Worm (Caenorhabditis elegans) whole organism, L2 larva: ENCODE data around the gene F31D5.2.

Source experiments
- C34F6.9 ChIP-seq: fragments of 150-350 bp; optimal IDR thresholded peaks from 2 replicates; lab custom pipeline; 2014; ENCODE audit warnings: missing biosample characterization, missing genetic modification characterization
- F13H6.1 ChIP-seq: sonication (generic microtip); optimal IDR thresholded peaks from 2 replicates; lab custom pipeline; 2016; ENCODE audit warnings: missing genetic modification characterization, missing compliant biosample characterization
- R02D3.7 ChIP-seq: fragments of 150-350 bp; optimal IDR thresholded peaks from 2 replicates; lab custom pipeline; 2014; ENCODE audit warnings: missing biosample characterization, missing genetic modification characterization
- Y55F3AM.14 ChIP-seq: fragments of 200-800 bp; sonication (Bioruptor generic); optimal IDR thresholded peaks from 2 replicates; lab custom pipeline; 2018; ENCODE audit warnings: mild to moderate bottlenecking, missing genetic modification characterization, missing compliant biosample characterization
- alr-1 ChIP-seq: fragments of 150-350 bp; optimal IDR thresholded peaks from 2 replicates; lab custom pipeline; 2014; ENCODE audit warnings: missing biosample characterization, missing genetic modification characterization
- aly-2 ChIP-seq: fragments of 150-350 bp; optimal IDR thresholded peaks from 2 replicates; lab custom pipeline; 2014; ENCODE audit warnings: missing biosample characterization, missing genetic modification characterization
- ama-1 ChIP-seq: fragments of 150-350 bp; optimal IDR thresholded peaks from 2 replicates; lab custom pipeline; 2018; ENCODE audit warnings: inconsistent platforms
- blmp-1 ChIP-seq: sonication (generic microtip); optimal IDR thresholded peaks from 2 replicates; lab custom pipeline; 2017; ENCODE audit warnings: missing genetic modification characterization, mild to moderate bottlenecking, missing compliant biosample characterization, antibody characterized with exemption, moderate library complexity; ENCODE audit not compliant: insufficient read depth
- ceh-16 ChIP-seq: fragments of 150-350 bp; optimal IDR thresholded peaks from 2 replicates; lab custom pipeline; 2014; ENCODE audit warnings: missing biosample characterization, missing genetic modification characterization
- ceh-82 ChIP-seq: fragments of 150-350 bp; optimal IDR thresholded peaks from 2 replicates; lab custom pipeline; 2014; ENCODE audit warnings: missing biosample characterization, missing genetic modification characterization
- crh-2 ChIP-seq: sonication (generic microtip); optimal IDR thresholded peaks from 2 replicates; lab custom pipeline; 2017; ENCODE audit warnings: missing biosample characterization, missing genetic modification characterization
- dmd-4 ChIP-seq: sonication (generic microtip); optimal IDR thresholded peaks from 2 replicates; lab custom pipeline; 2017; ENCODE audit warnings: missing biosample characterization, missing genetic modification characterization
- elt-3 ChIP-seq: sonication (generic microtip); optimal IDR thresholded peaks from 2 replicates; lab custom pipeline; 2017; ENCODE audit warnings: missing biosample characterization, missing genetic modification characterization
- fos-1 ChIP-seq: fragments of 150-350 bp; optimal IDR thresholded peaks from 2 replicates; lab custom pipeline; 2014; ENCODE audit warnings: missing biosample characterization, missing genetic modification characterization
- gmeb-1 ChIP-seq: fragments of 150-350 bp; optimal IDR thresholded peaks from 2 replicates; lab custom pipeline; 2014; ENCODE audit warnings: missing biosample characterization, missing genetic modification characterization
- lin-13 ChIP-seq: fragments of 150-350 bp; optimal IDR thresholded peaks from 2 replicates; lab custom pipeline; 2014; ENCODE audit warnings: missing biosample characterization, missing genetic modification reagents, missing genetic modification characterization
- lin-39 ChIP-seq: fragments of 150-350 bp; optimal IDR thresholded peaks from 2 replicates; lab custom pipeline; 2014; ENCODE audit warnings: missing biosample characterization, missing genetic modification reagents, missing genetic modification characterization
- mbf-1 ChIP-seq: sonication (generic microtip); optimal IDR thresholded peaks from 2 replicates; lab custom pipeline; 2017; ENCODE audit warnings: missing biosample characterization, missing genetic modification characterization
- nhr-10 ChIP-seq: sonication (generic microtip); optimal IDR thresholded peaks from 2 replicates; lab custom pipeline; 2017; ENCODE audit warnings: missing biosample characterization, missing genetic modification characterization
- nhr-11 ChIP-seq: fragments of 150-350 bp; optimal IDR thresholded peaks from 2 replicates; lab custom pipeline; 2014; ENCODE audit warnings: missing biosample characterization, missing genetic modification characterization
- nhr-12 ChIP-seq: fragments of 150-350 bp; optimal IDR thresholded peaks from 2 replicates; lab custom pipeline; 2014; ENCODE audit warnings: missing biosample characterization, missing genetic modification characterization
- nhr-21 ChIP-seq: fragments of 150-350 bp; optimal IDR thresholded peaks from 2 replicates; lab custom pipeline; 2014; ENCODE audit warnings: missing biosample characterization, missing genetic modification characterization
- nhr-237 ChIP-seq: fragments of 150-350 bp; optimal IDR thresholded peaks from 2 replicates; lab custom pipeline; 2014; ENCODE audit warnings: missing biosample characterization, missing genetic modification characterization
- nhr-25 ChIP-seq: fragments of 150-350 bp; sonication (generic microtip); optimal IDR thresholded peaks from 3 replicates; lab custom pipeline; 2014; ENCODE audit warnings: missing biosample characterization, missing genetic modification characterization
- peb-1 ChIP-seq: fragments of 150-350 bp; optimal IDR thresholded peaks from 2 replicates; lab custom pipeline; 2014; ENCODE audit warnings: missing biosample characterization, missing genetic modification characterization
- sem-4 ChIP-seq: fragments of 150-350 bp; optimal IDR thresholded peaks from 2 replicates; lab custom pipeline; 2014; ENCODE audit warnings: missing biosample characterization, missing genetic modification reagents, missing genetic modification characterization
- skn-1 ChIP-seq: sonication (generic microtip); optimal IDR thresholded peaks from 2 replicates; lab custom pipeline; 2017; ENCODE audit warnings: missing biosample characterization, missing genetic modification characterization
- sma-3 ChIP-seq: sonication (generic microtip); optimal IDR thresholded peaks from 2 replicates; lab custom pipeline; 2016; ENCODE audit warnings: missing genetic modification reagents, missing genetic modification characterization, missing compliant biosample characterization
- sma-9 ChIP-seq, 2 experiments: fragments of 150-350 bp in 1 of 2; sonication (generic microtip) in 1 of 2; optimal IDR thresholded peaks; 2 replicates each; lab custom pipeline; 2014 to 2016; ENCODE audit warnings: missing genetic modification characterization in 2 of 2, mild to moderate bottlenecking in 1 of 2, missing biosample characterization in 1 of 2, missing compliant biosample characterization in 1 of 2, missing genetic modification reagents in 1 of 2, moderate library complexity in 1 of 2
- unc-55 ChIP-seq: fragments of 150-350 bp; sonication (generic microtip); optimal IDR thresholded peaks from 3 replicates; lab custom pipeline; 2014; ENCODE audit warnings: missing biosample characterization, missing genetic modification reagents, missing genetic modification characterization
- zag-1 ChIP-seq: fragments of 150-350 bp; optimal IDR thresholded peaks from 2 replicates; lab custom pipeline; 2014; ENCODE audit warnings: missing biosample characterization, missing genetic modification characterization
- ztf-1 ChIP-seq: fragments of 200-800 bp; sonication (Bioruptor generic); conservative IDR thresholded peaks from 2 replicates; pipeline ENCODE4 v1.3.6; 2022; ENCODE audit warnings: missing genetic modification characterization, missing compliant biosample characterization
- ztf-11 ChIP-seq: sonication (generic microtip); optimal IDR thresholded peaks from 2 replicates; lab custom pipeline; 2017; ENCODE audit warnings: missing biosample characterization, missing genetic modification characterization
- ztf-4 ChIP-seq: fragments of 150-350 bp; optimal IDR thresholded peaks from 2 replicates; lab custom pipeline; 2014; ENCODE audit warnings: missing biosample characterization, missing genetic modification characterization

Gene F31D5.2

DNA sequence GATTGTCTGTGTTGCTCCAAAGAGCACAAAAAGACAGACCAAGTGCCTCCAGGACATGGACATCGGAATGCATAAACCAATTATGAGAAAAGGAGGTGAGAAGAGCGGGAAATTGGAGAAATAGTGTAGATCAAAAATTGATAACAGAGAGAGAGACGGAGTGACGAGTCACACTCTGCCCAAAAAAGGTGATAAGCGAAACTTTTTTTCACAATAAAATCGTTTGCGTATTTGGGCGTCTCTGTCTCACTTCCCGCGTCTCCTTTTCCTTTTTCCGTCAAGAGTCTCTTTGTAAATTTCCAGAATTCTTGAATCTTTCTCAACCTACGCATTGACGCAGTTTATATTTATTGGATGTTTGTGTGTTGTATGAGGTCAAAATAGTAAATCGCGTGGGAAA is 21.3 kb upstream of the F31D5.2 start, which contains the start of gene mth-2:
Gene mth-2, minus strand, starts transcription at position 188 of the 400 bp plus-strand sequence.
- TF ChIP-seq ama-1 (lab: Kevin White, UChicago): no peak
- TF ChIP-seq R02D3.7 (tag; lab: Kevin White, UChicago): no peak
- TF ChIP-seq unc-55 (GFP tag; lab: Kevin White, UChicago): no peak
- peak; percentile 24 for TF ChIP-seq gmeb-1 (tag; lab: Kevin White, UChicago)
- no peak for TF ChIP-seq nhr-12
- no peak for TF ChIP-seq nhr-11 (tag; lab: Kevin White, UChicago)
- TF ChIP-seq mbf-1: no peak
- TF ChIP-seq ceh-82 (tag; lab: Kevin White, UChicago): no peak
- peak; percentile 88 for TF ChIP-seq fos-1 (tag; lab: Kevin White, UChicago)
- TF ChIP-seq elt-3 (tag; lab: Kevin White, UChicago): no peak
- TF ChIP-seq F13H6.1 (tag; lab: Kevin White, UChicago): peak; percentile 33
- no peak for TF ChIP-seq Y55F3AM.14 (GFP tag; lab: Kevin White, UChicago)
- TF ChIP-seq sma-9 (GFP tag; optimal IDR thresholded peaks at IDR 0.05; lab: Kevin White, UChicago): peak; percentile 77
- no peak for TF ChIP-seq sma-9 (tag; optimal IDR thresholded peaks at IDR 0.05; lab: Kevin White, UChicago)
- no peak for TF ChIP-seq ztf-4
- TF ChIP-seq sem-4 (tag; lab: Kevin White, UChicago): no peak
- TF ChIP-seq dmd-4: no peak
- TF ChIP-seq crh-2: peak; percentile 12
- TF ChIP-seq blmp-1 (tag; lab: Kevin White, UChicago): no peak
- TF ChIP-seq peb-1 (tag; lab: Kevin White, UChicago): no peak
- TF ChIP-seq, all 48 proteins: peak for 5

DNA sequence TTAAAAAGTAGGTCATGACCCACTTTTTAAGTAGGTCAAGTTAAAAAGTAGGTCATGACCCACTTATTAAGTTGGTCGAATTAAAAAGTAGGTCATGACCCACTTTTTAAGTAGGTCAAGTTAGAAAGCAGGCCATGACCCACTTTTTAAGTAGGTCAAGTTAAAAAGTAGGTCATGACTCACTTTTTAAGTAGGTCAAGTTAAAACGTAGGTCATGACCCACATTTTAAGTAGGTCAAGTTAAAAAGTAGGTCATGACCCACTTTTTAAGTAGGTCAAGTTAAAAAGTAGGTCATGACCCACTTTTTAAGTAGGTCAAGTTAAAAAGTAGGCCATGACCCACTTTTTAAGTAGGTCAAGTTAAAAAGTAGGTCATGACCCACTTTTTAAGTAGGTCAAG is 12.8 kb upstream of the F31D5.2 start:
- peak; percentile 4 for TF ChIP-seq unc-55 (GFP tag; lab: Kevin White, UChicago)

DNA sequence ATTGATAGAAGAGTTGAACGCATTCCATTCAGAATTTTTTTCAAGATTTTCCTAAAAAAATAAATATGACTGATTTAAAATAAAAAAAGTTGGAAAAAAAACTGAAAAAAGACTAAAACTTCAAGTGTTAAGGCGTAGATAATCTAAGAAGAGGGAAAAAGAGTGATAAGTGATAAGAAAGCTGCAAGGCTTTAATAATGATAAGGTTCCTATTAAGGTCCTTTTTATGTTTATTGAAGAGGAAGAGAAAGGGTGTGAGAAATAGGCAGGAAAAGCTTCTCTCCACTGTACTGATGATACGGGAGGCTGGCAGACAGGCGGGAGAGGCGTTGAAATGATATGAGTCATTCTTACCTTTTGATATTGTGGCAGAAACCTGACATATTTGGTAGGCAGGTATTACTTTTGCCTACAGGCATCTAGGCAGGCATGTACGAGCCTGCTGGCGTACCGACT is 11.7 kb upstream of the F31D5.2 start, which contains the start of gene mth-1:
Gene mth-1, minus strand, starts transcription at position 51 of the 456 bp plus-strand sequence.
- TF ChIP-seq sem-4 (tag; lab: Kevin White, UChicago): no peak
- peak; percentile 68 for TF ChIP-seq fos-1 (tag; lab: Kevin White, UChicago)

DNA sequence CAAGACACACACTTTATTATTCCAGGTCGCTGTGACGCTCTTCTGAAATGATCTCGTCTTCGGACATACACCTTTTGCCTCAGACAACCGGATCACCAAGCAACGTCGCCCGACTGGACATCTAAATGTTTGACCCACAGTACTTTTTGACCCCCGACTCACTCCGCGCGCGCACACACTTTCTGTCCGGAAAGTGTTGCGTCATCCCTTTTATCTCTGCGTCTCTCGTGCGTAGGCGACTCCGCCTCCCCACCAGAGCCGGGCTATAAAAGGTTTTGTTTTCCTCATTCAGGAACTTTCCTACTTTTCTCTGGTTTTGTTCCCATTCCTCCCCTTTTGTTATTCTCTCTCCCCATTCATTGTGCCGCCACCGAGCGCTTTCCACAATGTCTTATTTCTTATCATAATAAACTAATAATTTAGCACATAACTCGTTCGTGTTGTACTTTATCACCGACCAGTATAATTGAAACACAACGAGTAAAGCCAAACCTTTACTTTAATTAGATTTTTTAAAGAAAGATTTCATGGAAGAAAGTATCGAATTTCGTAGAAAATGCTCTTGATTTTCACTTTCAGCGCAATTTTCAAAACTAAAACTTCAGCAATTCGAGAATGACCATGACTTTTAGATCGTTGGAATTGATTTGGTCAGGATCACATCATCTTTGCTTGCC is 6.2 kb upstream of the F31D5.2 start, which contains the start of gene F31D5.6:
Gene F31D5.6, plus strand, starts transcription at position 627 of the 677 bp plus-strand sequence.
- TF ChIP-seq skn-1 (tag; lab: Kevin White, UChicago): no peak

DNA sequence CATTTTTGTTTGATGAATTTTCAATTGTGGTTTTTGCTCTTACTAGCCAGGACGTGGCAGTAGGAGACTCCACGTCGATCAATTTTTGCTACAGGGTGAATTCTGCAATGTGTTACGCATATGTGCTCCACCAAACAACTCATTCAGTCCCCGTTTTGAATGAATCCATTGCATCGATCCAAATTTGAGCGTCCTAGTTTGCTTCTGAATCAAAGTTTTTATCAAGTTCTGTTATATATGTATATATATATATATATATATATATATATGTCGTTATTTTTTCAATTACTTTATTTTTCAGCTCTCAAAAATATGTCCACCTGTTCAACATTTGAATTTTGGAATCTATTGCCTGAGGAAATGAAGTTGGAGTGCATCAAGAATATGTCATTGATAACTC is 4.3 kb upstream of the F31D5.2 start, which contains the start of gene F31D5.7:
Gene F31D5.7, plus strand, starts transcription at position 301 of the 400 bp plus-strand sequence.
- no peak for TF ChIP-seq skn-1 (tag; lab: Kevin White, UChicago)
- no peak for TF ChIP-seq lin-13 (GFP tag; lab: Kevin White, UChicago)
- no peak for TF ChIP-seq blmp-1 (tag; lab: Kevin White, UChicago)
- no peak for TF ChIP-seq unc-55 (GFP tag; lab: Kevin White, UChicago)
- TF ChIP-seq aly-2: no peak
- TF ChIP-seq alr-1 (tag; lab: Kevin White, UChicago): no peak
- no peak for TF ChIP-seq crh-2
- no peak for TF ChIP-seq ztf-1 (GFP tag; lab: Robert Waterston, UW)
- TF ChIP-seq nhr-11 (tag; lab: Kevin White, UChicago): no peak
- TF ChIP-seq ztf-11 (tag; lab: Kevin White, UChicago): no peak
- no peak for TF ChIP-seq Y55F3AM.14 (GFP tag; lab: Kevin White, UChicago)
- no peak for TF ChIP-seq nhr-21 (tag; lab: Kevin White, UChicago)
- no peak for TF ChIP-seq F13H6.1 (tag; lab: Kevin White, UChicago)
- TF ChIP-seq sma-3 (GFP tag; lab: Kevin White, UChicago): no peak
- no peak for TF ChIP-seq ceh-16 (tag; lab: Kevin White, UChicago)
- no peak for TF ChIP-seq zag-1
- TF ChIP-seq nhr-25 (tag; lab: Kevin White, UChicago): no peak

DNA sequence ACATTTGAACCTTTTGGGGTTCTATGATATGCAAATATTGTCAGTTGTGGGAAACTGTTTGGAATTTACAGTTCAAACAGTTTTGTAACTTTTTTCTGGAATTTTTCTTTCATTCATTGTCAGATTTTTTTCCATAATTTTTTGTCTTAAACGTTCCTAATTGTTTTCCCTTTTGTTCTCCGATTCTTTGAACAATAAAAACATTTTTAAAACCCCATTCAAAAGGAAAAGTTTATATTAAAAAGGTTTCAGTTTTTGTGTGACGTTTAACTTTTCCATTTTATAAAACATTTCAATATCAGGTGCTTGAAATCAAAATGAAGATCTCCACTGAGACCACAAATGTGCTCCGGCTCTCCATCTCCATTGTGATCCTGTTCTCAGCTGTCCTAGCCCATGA is 3.6 kb downstream of the F31D5.2 start, which contains the start of gene F31D5.1:
Gene F31D5.1, plus strand, starts transcription at position 301 of the 400 bp plus-strand sequence.
- TF ChIP-seq lin-39 (tag; lab: Kevin White, UChicago) (no peak), ceh-82 (tag; lab: Kevin White, UChicago) (no peak), Y55F3AM.14 (GFP tag; lab: Kevin White, UChicago) (no peak), nhr-25 (tag; lab: Kevin White, UChicago) (no peak), ama-1 (lab: Kevin White, UChicago) (no peak), sem-4 (tag; lab: Kevin White, UChicago) (no peak), nhr-10 (tag; lab: Kevin White, UChicago) (no peak), dmd-4 (no peak), nhr-237 (tag; lab: Kevin White, UChicago) (no peak), C34F6.9 (tag; lab: Kevin White, UChicago) (no peak)
